Fruit fly (Drosophila melanogaster): ENCODE results near the gene sphinx2.

sphinx2 gene

DNA sequence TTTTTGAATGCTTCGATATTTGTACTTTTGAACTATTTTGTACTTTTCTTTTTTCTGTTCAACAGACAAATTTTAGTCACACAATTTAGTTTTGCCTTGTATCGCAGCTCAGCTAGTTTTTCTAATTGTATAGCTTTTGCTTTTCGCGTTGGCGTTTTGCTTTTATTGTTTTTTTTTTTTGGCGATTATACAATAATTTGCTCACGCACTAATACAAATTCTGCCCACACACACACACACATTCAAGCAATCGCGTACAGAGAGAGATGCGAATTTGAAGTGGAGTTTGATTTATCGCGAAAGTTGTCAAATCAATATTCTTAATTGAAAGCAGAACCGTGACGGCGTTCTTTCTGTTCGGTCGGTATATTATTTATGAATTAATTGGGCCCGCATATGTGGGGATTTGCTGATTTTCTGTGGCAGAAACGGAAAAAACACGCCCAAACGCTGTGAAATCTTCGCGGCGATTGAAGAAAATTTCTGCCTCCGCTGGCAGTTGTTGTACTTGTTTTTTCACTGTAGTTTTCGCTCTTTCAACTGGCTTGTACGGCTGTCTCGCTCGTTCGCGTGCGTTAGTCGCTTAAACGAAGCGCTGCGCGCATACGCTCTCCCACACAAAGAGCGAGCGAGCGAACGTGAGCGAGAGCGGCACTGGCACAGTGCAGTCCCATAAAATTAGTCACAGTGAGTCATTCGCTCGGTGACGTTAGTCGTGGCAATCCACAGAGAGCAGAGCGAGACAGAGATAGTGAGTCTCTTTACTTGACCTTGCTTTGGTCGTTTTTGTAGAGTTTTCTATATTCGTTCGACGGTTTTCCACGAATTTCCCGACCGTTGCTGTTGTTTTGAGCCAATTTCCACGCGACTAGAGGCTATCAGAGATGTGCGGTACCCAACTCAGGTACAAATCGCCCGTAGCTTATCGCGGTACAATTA lies 5.5 kb downstream of the sphinx2 start, which contains the start of gene Rac2 (continued):
- TF ChIP-seq CG10543 (GFP tag; optimal IDR thresholded peaks at IDR 0.05) (peak; percentile 67), aop (GFP tag; IDR thresholded peaks at IDR 0.05) (no peak), MESR4 (GFP tag; optimal IDR thresholded peaks at IDR 0.05) (peak; percentile 14), CG8290 (GFP tag; optimal IDR thresholded peaks at IDR 0.05) (no peak), CG8290 (tag; optimal IDR thresholded peaks at IDR 0.05) (peak; percentile 10 to 44), CG1832 (GFP tag; optimal IDR thresholded peaks at IDR 0.05) (peak; percentile 95), CG13424 (tag; optimal IDR thresholded peaks at IDR 0.05) (no peak), Side (GFP tag; optimal IDR thresholded peaks at IDR 0.05) (peak; percentile 12), CG4617 (GFP tag; optimal IDR thresholded peaks at IDR 0.05; ENCODE audit: borderline replicate concordance) (no peak), Dll (GFP tag; IDR thresholded peaks at IDR 0.05; ENCODE audit: partially characterized antibody) (peak; percentile 51; the same call in 2 of the 4 replicates), CG15073 (GFP tag; optimal IDR thresholded peaks at IDR 0.05) (peak; percentile 100), sim (GFP tag; IDR thresholded peaks at IDR 0.05) (peak; percentile 44; the same call in 1 of the 2 replicates), phol (tag; optimal IDR thresholded peaks at IDR 0.05) (no peak), CG2202 (tag; optimal IDR thresholded peaks at IDR 0.05) (peak; percentile 20), stwl (tag; optimal IDR thresholded peaks at IDR 0.05) (peak; percentile 60), dm (GFP tag; optimal IDR thresholded peaks at IDR 0.05) (peak; percentile 26), Camta (GFP tag; optimal IDR thresholded peaks at IDR 0.05) (no peak), pzg (GFP tag; optimal IDR thresholded peaks at IDR 0.05) (no peak), CG17568 (GFP tag; optimal IDR thresholded peaks at IDR 0.05) (peak; percentile 38), nmo (GFP tag; optimal IDR thresholded peaks at IDR 0.05) (no peak), gfzf (GFP tag; optimal IDR thresholded peaks at IDR 0.05) (no peak), HmgZ (tag; optimal IDR thresholded peaks at IDR 0.05) (peak; percentile 19), CG33557 (GFP tag; optimal IDR thresholded peaks at IDR 0.05) (peak; percentile 27), ken (GFP tag; IDR thresholded peaks at IDR 0.05) (0 out of 3 replicates have a peak, but pooled peaks have one; percentile 4), CG17361 (GFP tag; IDR thresholded peaks at IDR 0.05) (peak; percentile 44; the same call in 1 of the 3 replicates), tll (GFP tag; optimal IDR thresholded peaks at IDR 0.05) (peak in 1 of 2 experiments; percentile 95), Scr (GFP tag; IDR thresholded peaks at IDR 0.05; ENCODE audit: partially characterized antibody) (peak; percentile 51), Hr78 (GFP tag; optimal IDR thresholded peaks at IDR 0.05) (peak in 1 of 2 experiments; percentile 85), MBD-R2 (GFP tag; IDR thresholded peaks at IDR 0.05) (0 out of 2 replicates have a peak, but pooled peaks have one; percentile 21), Elba2 (GFP tag; optimal IDR thresholded peaks at IDR 0.05) (no peak), yki (optimal IDR thresholded peaks at IDR 0.05) (peak; percentile 95), CG6654 (GFP tag; optimal IDR thresholded peaks at IDR 0.05) (no peak), CG11093 (GFP tag; IDR thresholded peaks at IDR 0.05) (0 out of 3 replicates have a peak, but pooled peaks have one; percentile 17), Xrp1 (GFP tag; IDR thresholded peaks at IDR 0.05) (peak; percentile 40; the same call in 1 of the 2 replicates), Doc3 (GFP tag; IDR thresholded peaks at IDR 0.05; ENCODE audit: partially characterized antibody) (no peak), Drgx (GFP tag; IDR thresholded peaks at IDR 0.05) (peak; percentile 22), Med (GFP tag) (peak; percentile 79), lola (GFP tag; optimal IDR thresholded peaks at IDR 0.05) (no peak), nau (GFP tag; optimal IDR thresholded peaks at IDR 0.05) (no peak), CG8924 (tag; optimal IDR thresholded peaks at IDR 0.05) (peak; percentile 13), Lim3 (GFP tag; IDR thresholded peaks at IDR 0.05) (no peak), hkb (optimal IDR thresholded peaks at IDR 0.05) (no peak), hkb (GFP tag; IDR thresholded peaks at IDR 0.05) (peak; percentile 45), MTF-1 (GFP tag; optimal IDR thresholded peaks at IDR 0.05; ENCODE audit: borderline replicate concordance) (no peak), peb (GFP tag; IDR thresholded peaks at IDR 0.05) (no peak), lab (GFP tag; optimal IDR thresholded peaks at IDR 0.05) (peak; percentile 49), CG1024 (GFP tag; IDR thresholded peaks at IDR 0.05) (no peak)
